Fruit fly (Drosophila melanogaster) whole organism, prepupa: ENCODE measurements around the gene CG3038.
A peak's percentile ranks its signal among the peaks of the same experiment; 100 is the strongest.

ENCODE experiments used
- Blimp-1 ChIP-seq: fragments of 200-800 bp; sonication (Bioruptor generic); optimal IDR thresholded peaks from 3 replicates; lab custom pipeline; 2017; ENCODE audit warnings: missing biosample characterization, missing genetic modification characterization, mild to moderate bottlenecking, moderate library complexity, missing genetic modification reagents
- CG10631 ChIP-seq: fragments of 200-800 bp; sonication (Bioruptor generic); optimal IDR thresholded peaks from 2 replicates; lab custom pipeline; 2016; ENCODE audit warnings: missing biosample characterization, missing genetic modification characterization
- CG11294 ChIP-seq: fragments of 200-800 bp; sonication (Bioruptor generic); IDR thresholded peaks from 2 replicates; pipeline ENCODE4 v1.3.6; 2022; ENCODE audit warnings: missing biosample characterization, missing genetic modification characterization
- CG11762 ChIP-seq: fragments of 200-800 bp; sonication (Bioruptor generic); optimal IDR thresholded peaks from 3 replicates; lab custom pipeline; 2016; ENCODE audit warnings: missing biosample characterization, missing genetic modification characterization; ENCODE audit not compliant: insufficient read depth
- CG11902 ChIP-seq: fragments of 200-800 bp; sonication (Bioruptor generic); optimal IDR thresholded peaks from 3 replicates; lab custom pipeline; 2016; ENCODE audit warnings: missing biosample characterization, missing genetic modification characterization
- CG15336 ChIP-seq: fragments of 200-800 bp; sonication (Bioruptor generic); IDR thresholded peaks from 2 replicates; pipeline ENCODE4 v1.3.6; 2022; ENCODE audit warnings: missing biosample characterization, missing genetic modification characterization
- CG1621 ChIP-seq: fragments of 200-800 bp; sonication (Bioruptor generic); optimal IDR thresholded peaks from 3 replicates; lab custom pipeline; 2018; ENCODE audit warnings: missing biosample characterization, mild to moderate bottlenecking, missing genetic modification characterization
- CG16779 ChIP-seq: fragments of 200-800 bp; sonication (Bioruptor generic); optimal IDR thresholded peaks from 3 replicates; lab custom pipeline; 2017; ENCODE audit warnings: missing biosample characterization, mild to moderate bottlenecking, missing genetic modification characterization
- CG3032 ChIP-seq: fragments of 200-800 bp; optimal IDR thresholded peaks from 2 replicates; lab custom pipeline; 2019; ENCODE audit warnings: missing biosample characterization, mild to moderate bottlenecking, missing genetic modification characterization, moderate library complexity
- CG31627 ChIP-seq: fragments of 200-800 bp; sonication (Bioruptor generic); optimal IDR thresholded peaks from 3 replicates; lab custom pipeline; 2016; ENCODE audit warnings: missing biosample characterization, missing genetic modification characterization
- CG34406 ChIP-seq: fragments of 200-800 bp; sonication (Bioruptor generic); optimal IDR thresholded peaks from 3 replicates; lab custom pipeline; 2016; ENCODE audit warnings: missing biosample characterization, missing genetic modification characterization
- CG3919 ChIP-seq: fragments of 200-800 bp; sonication (Bioruptor generic); optimal IDR thresholded peaks from 3 replicates; lab custom pipeline; 2016; ENCODE audit warnings: missing biosample characterization, missing genetic modification characterization
- CG4318 ChIP-seq: fragments of 200-800 bp; sonication (Bioruptor generic); optimal IDR thresholded peaks from 3 replicates; lab custom pipeline; 2017; ENCODE audit warnings: missing biosample characterization, mild to moderate bottlenecking, missing genetic modification characterization
- CG6163 ChIP-seq: fragments of 200-800 bp; sonication (Bioruptor generic); IDR thresholded peaks from 3 replicates; pipeline ENCODE4 v1.3.6; 2022; ENCODE audit warnings: missing biosample characterization, missing genetic modification characterization
- CG6276 ChIP-seq: fragments of 200-800 bp; sonication (Bioruptor generic); optimal IDR thresholded peaks from 2 replicates; lab custom pipeline; 2017; ENCODE audit warnings: missing biosample characterization, mild to moderate bottlenecking, missing genetic modification characterization
- CG6792 ChIP-seq: fragments of 200-800 bp; sonication (Bioruptor generic); optimal IDR thresholded peaks from 3 replicates; lab custom pipeline; 2016; ENCODE audit warnings: missing biosample characterization, missing genetic modification characterization
- CG6808 ChIP-seq: fragments of 200-800 bp; sonication (Bioruptor generic); optimal IDR thresholded peaks from 3 replicates; lab custom pipeline; 2017; ENCODE audit warnings: missing biosample characterization, missing genetic modification characterization, mild to moderate bottlenecking, moderate library complexity, missing genetic modification reagents
- CG6854 ChIP-seq: fragments of 200-800 bp; sonication (Bioruptor generic); optimal IDR thresholded peaks from 2 replicates; lab custom pipeline; 2017; ENCODE audit warnings: missing biosample characterization, mild to moderate bottlenecking, missing genetic modification characterization
- CG7368 ChIP-seq: fragments of 200-800 bp; sonication (Bioruptor generic); optimal IDR thresholded peaks from 3 replicates; lab custom pipeline; 2016; ENCODE audit warnings: missing biosample characterization, missing genetic modification characterization
- CG8119 ChIP-seq: fragments of 200-800 bp; sonication (Bioruptor generic); IDR thresholded peaks from 3 replicates; pipeline ENCODE4 v1.3.6; 2022; ENCODE audit warnings: missing biosample characterization, missing genetic modification characterization
- CG8632 ChIP-seq: fragments of 200-800 bp; sonication (Bioruptor generic); optimal IDR thresholded peaks from 3 replicates; lab custom pipeline; 2016; ENCODE audit warnings: missing biosample characterization, missing genetic modification characterization
- CG9139 ChIP-seq: fragments of 200-800 bp; sonication (Bioruptor generic); optimal IDR thresholded peaks from 3 replicates; lab custom pipeline; 2017; ENCODE audit warnings: missing biosample characterization, mild to moderate bottlenecking, missing genetic modification characterization
- Eip75B ChIP-seq: fragments of 200-800 bp; sonication (Bioruptor generic); optimal IDR thresholded peaks from 3 replicates; lab custom pipeline; 2016; ENCODE audit warnings: missing biosample characterization, missing genetic modification characterization
- Eip78C ChIP-seq: fragments of 200-800 bp; sonication (Bioruptor generic); peaks from one replicate; lab custom pipeline; 2016; ENCODE audit warnings: missing biosample characterization, missing genetic modification characterization
- Eip93F ChIP-seq: fragments of 200-800 bp; sonication (Bioruptor generic); optimal IDR thresholded peaks from 2 replicates; lab custom pipeline; 2016; ENCODE audit warnings: missing biosample characterization, mild to moderate bottlenecking, missing genetic modification characterization
- Ets21C ChIP-seq: fragments of 200-800 bp; sonication (Bioruptor generic); optimal IDR thresholded peaks from 3 replicates; lab custom pipeline; 2016; ENCODE audit warnings: missing biosample characterization, missing genetic modification characterization
- Ets96B ChIP-seq: fragments of 200-800 bp; optimal IDR thresholded peaks from 2 replicates; lab custom pipeline; 2019; ENCODE audit warnings: missing biosample characterization, mild to moderate bottlenecking, missing genetic modification characterization, moderate library complexity
- Gug ChIP-seq: fragments of 200-800 bp; sonication (Bioruptor generic); IDR thresholded peaks from 2 replicates; pipeline ENCODE4 v1.3.6; 2022; ENCODE audit warnings: missing biosample characterization, missing genetic modification characterization
- Hr38 ChIP-seq: sonication (Bioruptor generic); optimal IDR thresholded peaks from 2 replicates; lab custom pipeline; 2016; ENCODE audit warnings: missing biosample characterization, missing genetic modification characterization
- Hr4 ChIP-seq: fragments of 200-800 bp; sonication (Bioruptor generic); optimal IDR thresholded peaks from 3 replicates; lab custom pipeline; 2016; ENCODE audit warnings: missing biosample characterization, missing genetic modification characterization
- Lpt ChIP-seq: fragments of 200-800 bp; sonication (Bioruptor generic); optimal IDR thresholded peaks from 3 replicates; lab custom pipeline; 2016; ENCODE audit warnings: missing biosample characterization, missing genetic modification characterization
- OdsH ChIP-seq: fragments of 200-800 bp; sonication (Bioruptor generic); optimal IDR thresholded peaks from 3 replicates; lab custom pipeline; 2016; ENCODE audit warnings: missing biosample characterization, missing genetic modification characterization
- Smox ChIP-seq: fragments of 200-800 bp; sonication (Bioruptor generic); optimal IDR thresholded peaks from 3 replicates; lab custom pipeline; 2016; ENCODE audit warnings: missing biosample characterization, missing genetic modification characterization
- Sox102F ChIP-seq: fragments of 200-800 bp; sonication (Bioruptor generic); optimal IDR thresholded peaks from 2 replicates; lab custom pipeline; 2016; ENCODE audit warnings: missing biosample characterization, mild to moderate bottlenecking, missing genetic modification characterization
- Sox14 ChIP-seq: fragments of 200-800 bp; sonication (Bioruptor generic); optimal IDR thresholded peaks from 3 replicates; lab custom pipeline; 2016; ENCODE audit warnings: missing biosample characterization, missing genetic modification characterization
- achi ChIP-seq: fragments of 200-800 bp; sonication (Bioruptor generic); optimal IDR thresholded peaks from 3 replicates; lab custom pipeline; 2016; ENCODE audit warnings: missing biosample characterization, missing genetic modification characterization
- acj6 ChIP-seq: fragments of 200-800 bp; sonication (Bioruptor generic); optimal IDR thresholded peaks from 3 replicates; lab custom pipeline; 2016; ENCODE audit warnings: missing biosample characterization, missing genetic modification characterization
- cyc ChIP-seq: fragments of 200-800 bp; sonication (Bioruptor generic); optimal IDR thresholded peaks from 3 replicates; lab custom pipeline; 2016; ENCODE audit warnings: missing biosample characterization, missing genetic modification characterization
- dac ChIP-seq: fragments of 200-800 bp; sonication (Bioruptor generic); optimal IDR thresholded peaks from 2 replicates; lab custom pipeline; 2017; ENCODE audit warnings: missing biosample characterization, mild to moderate bottlenecking, missing genetic modification characterization
- dsx ChIP-seq: fragments of 200-800 bp; optimal IDR thresholded peaks from 3 replicates; lab custom pipeline; 2019; ENCODE audit warnings: missing biosample characterization, mild to moderate bottlenecking, missing genetic modification characterization, moderate library complexity; ENCODE audit not compliant: poor library complexity, severe bottlenecking
- eg ChIP-seq: fragments of 200-800 bp; sonication (Bioruptor generic); IDR thresholded peaks from 3 replicates; pipeline ENCODE4 v1.3.6; 2022; ENCODE audit warnings: missing biosample characterization, missing genetic modification characterization
- esn ChIP-seq: fragments of 200-800 bp; sonication (Bioruptor generic); optimal IDR thresholded peaks from 2 replicates; lab custom pipeline; 2016; ENCODE audit warnings: missing biosample characterization, mild to moderate bottlenecking, missing genetic modification characterization, moderate library complexity
- fd59A ChIP-seq: fragments of 200-800 bp; sonication (Bioruptor generic); optimal IDR thresholded peaks from 2 replicates; lab custom pipeline; 2017; ENCODE audit warnings: missing biosample characterization, mild to moderate bottlenecking, missing genetic modification characterization, missing genetic modification reagents
- fkh ChIP-seq: fragments of 200-800 bp; sonication (Bioruptor generic); optimal IDR thresholded peaks from 3 replicates; lab custom pipeline; 2017; ENCODE audit warnings: missing biosample characterization, mild to moderate bottlenecking, missing genetic modification characterization, moderate library complexity
- lz ChIP-seq: fragments of 200-800 bp; sonication (Bioruptor generic); optimal IDR thresholded peaks from 3 replicates; lab custom pipeline; 2016; ENCODE audit warnings: missing biosample characterization, missing genetic modification characterization
- net ChIP-seq: fragments of 200-800 bp; sonication (Bioruptor generic); optimal IDR thresholded peaks from 3 replicates; lab custom pipeline; 2016; ENCODE audit warnings: missing biosample characterization, missing genetic modification characterization
- pdm3 ChIP-seq: fragments of 200-800 bp; sonication (Bioruptor generic); optimal IDR thresholded peaks from 3 replicates; lab custom pipeline; 2016; ENCODE audit warnings: missing biosample characterization, missing genetic modification characterization
- salr ChIP-seq, 2 experiments: fragments of 200-800 bp; sonication (Bioruptor generic); optimal IDR thresholded peaks; 3 replicates each; lab custom pipeline; 2016 to 2018; ENCODE audit warnings: missing biosample characterization in 2 of 2, missing genetic modification characterization in 2 of 2, mild to moderate bottlenecking in 1 of 2
- ss ChIP-seq, 2 experiments: fragments of 200-800 bp; sonication (Bioruptor generic); optimal IDR thresholded peaks; 2 replicates in 1 of 2; 3 replicates in 1 of 2; lab custom pipeline; 2017 to 2018; ENCODE audit warnings: mild to moderate bottlenecking in 2 of 2, missing biosample characterization in 2 of 2, missing genetic modification characterization in 2 of 2, moderate library complexity in 1 of 2
- topi ChIP-seq: fragments of 200-800 bp; sonication (Bioruptor generic); optimal IDR thresholded peaks from 3 replicates; lab custom pipeline; 2016; ENCODE audit warnings: missing biosample characterization, missing genetic modification characterization
- vri ChIP-seq: fragments of 200-800 bp; sonication (Bioruptor generic); optimal IDR thresholded peaks from 3 replicates; lab custom pipeline; 2016; ENCODE audit warnings: missing biosample characterization, mild to moderate bottlenecking, missing genetic modification characterization

Gene CG3038

DNA sequence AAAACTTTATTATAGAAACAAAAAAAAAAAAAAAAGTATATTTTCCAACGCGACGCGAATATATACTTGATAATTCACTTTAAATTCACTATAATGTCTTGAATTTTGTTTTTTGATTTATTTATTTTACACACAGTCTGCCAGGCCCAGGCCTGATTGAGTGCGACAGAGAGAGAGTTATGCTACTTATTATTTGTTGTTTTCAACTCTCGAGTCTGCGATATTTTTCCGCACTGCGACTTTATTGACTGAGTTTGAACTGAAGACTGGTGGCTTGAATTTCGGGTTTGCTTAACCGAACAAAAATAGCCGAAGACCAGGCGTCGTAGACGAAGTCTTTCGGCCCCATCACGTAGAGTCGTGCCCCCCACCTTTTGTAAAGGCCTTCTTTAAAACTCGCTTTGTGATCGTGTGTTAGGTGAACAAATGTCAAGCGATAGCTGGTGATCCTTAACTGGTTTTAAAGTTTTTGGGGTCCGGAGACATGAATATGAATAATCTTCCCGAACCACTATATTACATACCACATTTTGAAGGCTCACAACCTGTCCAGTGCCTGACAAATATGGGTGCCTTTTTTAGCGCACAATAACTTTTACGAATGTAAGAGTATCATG, 18.2 kb upstream of the CG3038 start, which contains the start of gene CG13377:
Gene CG13377 (minus strand): TSS at position 272 of the 617 bp plus-strand sequence.
- peak; percentile 19 for TF ChIP-seq CG6808 (GFP tag; lab: Kevin White, UChicago)
- no peak for TF ChIP-seq CG34406 (GFP tag; lab: Kevin White, UChicago)
- peak; percentile 48 for TF ChIP-seq Sox102F (GFP tag; lab: Kevin White, UChicago)
- TF ChIP-seq pdm3 (GFP tag; lab: Kevin White, UChicago), result peak; percentile 33
- TF ChIP-seq CG11902 (GFP tag; lab: Kevin White, UChicago), result no peak
- no peak for TF ChIP-seq fd59A (GFP tag; lab: Kevin White, UChicago)
- TF ChIP-seq acj6 (GFP tag; lab: Kevin White, UChicago), result peak; percentile 13
- TF ChIP-seq OdsH (GFP tag; lab: Kevin White, UChicago), result peak; percentile 30
- TF ChIP-seq CG9139 (GFP tag; lab: Kevin White, UChicago), result no peak
- TF ChIP-seq Eip78C (GFP tag; lab: Kevin White, UChicago), result peak; percentile 85
- no peak for TF ChIP-seq CG11294 (GFP tag; lab: Robert Waterston, UW)
- peak; percentile 23 for TF ChIP-seq Lpt (GFP tag; lab: Kevin White, UChicago)
- no peak for TF ChIP-seq CG11762 (GFP tag; lab: Kevin White, UChicago)
- TF ChIP-seq Hr4, result peak; percentile 32
- peak; percentile 25 for TF ChIP-seq CG3032
- TF ChIP-seq CG31627 (GFP tag; lab: Kevin White, UChicago), result peak; percentile 23
- 0 out of 2 replicates have a peak, but pooled peaks have one; percentile 40 for TF ChIP-seq Gug (GFP tag; lab: Robert Waterston, UW)
- peak; percentile 12 for TF ChIP-seq CG8632 (GFP tag; lab: Kevin White, UChicago)
- TF ChIP-seq CG4318 (GFP tag; lab: Kevin White, UChicago), result peak; percentile 4
- TF ChIP-seq dsx (GFP tag; lab: Kevin White, UChicago), result peak; percentile 11
- no peak for TF ChIP-seq Blimp-1 (GFP tag; lab: Kevin White, UChicago)
- no peak for TF ChIP-seq Hr38 (GFP tag; lab: Kevin White, UChicago)
- peak; percentile 47 for TF ChIP-seq vri
- peak; percentile 20 for TF ChIP-seq Sox14 (GFP tag; lab: Kevin White, UChicago)
- no peak for TF ChIP-seq CG6854 (GFP tag; lab: Kevin White, UChicago)
- peak; percentile 52 for TF ChIP-seq topi
- TF ChIP-seq CG1621 (tag; lab: Kevin White, UChicago), result no peak
- TF ChIP-seq Ets21C (GFP tag; lab: Kevin White, UChicago), result no peak
- TF ChIP-seq CG6163 (GFP tag; lab: Robert Waterston, UW), result peak; percentile 44; the same call in 2 of the 3 replicates
- peak; percentile 64; the same call in 2 of the 3 replicates for TF ChIP-seq CG8119 (GFP tag; lab: Robert Waterston, UW)
- no peak for TF ChIP-seq CG16779 (tag; lab: Kevin White, UChicago)
- peak; percentile 21 for TF ChIP-seq CG10631
- no peak for TF ChIP-seq fkh (GFP tag; lab: Kevin White, UChicago)
- TF ChIP-seq Smox (GFP tag; lab: Kevin White, UChicago), result peak; percentile 37
- peak; percentile 23 for TF ChIP-seq net (GFP tag; lab: Kevin White, UChicago)
- peak; percentile 37 for TF ChIP-seq CG15336 (GFP tag; lab: Robert Waterston, UW)
- peak; percentile 64; the same call in 2 of the 3 replicates for TF ChIP-seq eg (GFP tag; lab: Robert Waterston, UW)
- no peak for TF ChIP-seq dac (GFP tag; lab: Kevin White, UChicago)
- TF ChIP-seq salr (GFP tag; optimal IDR thresholded peaks at IDR 0.05; lab: Kevin White, UChicago), result no peak
- TF ChIP-seq CG6276 (GFP tag; lab: Kevin White, UChicago), result no peak
- TF ChIP-seq ss (GFP tag; optimal IDR thresholded peaks at IDR 0.05; lab: Kevin White, UChicago), result peak in 1 of 2 experiments; percentile 17
- no peak for TF ChIP-seq CG7368
- peak; percentile 29 for TF ChIP-seq cyc (GFP tag; lab: Kevin White, UChicago)
- TF ChIP-seq lz (GFP tag; lab: Kevin White, UChicago), result peak; percentile 45
- TF ChIP-seq CG3919 (GFP tag; lab: Kevin White, UChicago), result peak; percentile 20
- TF ChIP-seq esn (GFP tag; lab: Kevin White, UChicago), result peak; percentile 58
- peak; percentile 24 for TF ChIP-seq Ets96B
- no peak for TF ChIP-seq CG6792
- TF ChIP-seq Eip93F (GFP tag; lab: Kevin White, UChicago), result no peak
- peak; percentile 51 for TF ChIP-seq achi (GFP tag; lab: Kevin White, UChicago)
- peak; percentile 27 for TF ChIP-seq Eip75B (GFP tag; lab: Kevin White, UChicago)
